Fruit fly (Drosophila melanogaster): ENCODE data around the gene ogre.

Gene ogre

dm6 chrX:7000444-7001134 is 9.5 kb upstream of the ogre start (continued):
- TF ChIP-seq CG10209 (GFP tag; optimal IDR thresholded peaks at IDR 0.05), result no peak
- peak in 1 of 2 experiments; percentile 13 for TF ChIP-seq chif (GFP tag; optimal IDR thresholded peaks at IDR 0.05)
- peak; percentile 8 for TF ChIP-seq CG1603 (tag; optimal IDR thresholded peaks at IDR 0.05)
- TF ChIP-seq CG7928 (GFP tag; optimal IDR thresholded peaks at IDR 0.05), result no peak
- no peak for TF ChIP-seq lab (GFP tag; optimal IDR thresholded peaks at IDR 0.05)
- TF ChIP-seq ro (GFP tag; IDR thresholded peaks at IDR 0.05), result no peak
- no peak for TF ChIP-seq CG6654 (GFP tag; optimal IDR thresholded peaks at IDR 0.05)
- no peak for TF ChIP-seq CG1647 (GFP tag; optimal IDR thresholded peaks at IDR 0.05)
- peak; percentile 50 for TF ChIP-seq Oli (tag; optimal IDR thresholded peaks at IDR 0.05)
- TF ChIP-seq Sry-δ (GFP tag; optimal IDR thresholded peaks at IDR 0.05), result peak; percentile 17
- TF ChIP-seq CG17829 (tag; optimal IDR thresholded peaks at IDR 0.05), result no peak
- TF ChIP-seq CG2199 (GFP tag; IDR thresholded peaks at IDR 0.05), result 0 out of 3 replicates have a peak, but pooled peaks have one; percentile 25
- no peak for TF ChIP-seq danr (GFP tag; IDR thresholded peaks at IDR 0.05)
- TF ChIP-seq gcm2 (GFP tag; optimal IDR thresholded peaks at IDR 0.05), result no peak
- TF ChIP-seq sisA (GFP tag; IDR thresholded peaks at IDR 0.05), result no peak
- no peak for TF ChIP-seq E2f1 (GFP tag; IDR thresholded peaks at IDR 0.05)
- TF ChIP-seq CG7786 (GFP tag; optimal IDR thresholded peaks at IDR 0.05), result no peak
- no peak for TF ChIP-seq CG15269 (tag; optimal IDR thresholded peaks at IDR 0.05)
- TF ChIP-seq CG30431 (GFP tag; optimal IDR thresholded peaks at IDR 0.05), result no peak
- peak; percentile 42 for TF ChIP-seq Hr3 (GFP tag; optimal IDR thresholded peaks at IDR 0.05)
- TF ChIP-seq gt (GFP tag; IDR thresholded peaks at IDR 0.05), result no peak
- TF ChIP-seq sr (GFP tag; IDR thresholded peaks at IDR 0.05), result no peak
- TF ChIP-seq tio (GFP tag; optimal IDR thresholded peaks at IDR 0.05), result peak; percentile 30
- TF ChIP-seq slou (GFP tag; optimal IDR thresholded peaks at IDR 0.05), result no peak
- TF ChIP-seq bcd (GFP tag; optimal IDR thresholded peaks at IDR 0.05), result peak; percentile 17
- no peak for TF ChIP-seq esg (GFP tag; conservative IDR thresholded peaks at IDR 0.05)
- no peak; the same call in 1 of the 2 replicates for TF ChIP-seq Adf1 (GFP tag; IDR thresholded peaks at IDR 0.05)
- no peak for TF ChIP-seq CG3838 (GFP tag; optimal IDR thresholded peaks at IDR 0.05)
- TF ChIP-seq zen (tag; optimal IDR thresholded peaks at IDR 0.05), result no peak

- TF ChIP-seq chinmo (GFP tag; IDR thresholded peaks at IDR 0.05; ENCODE audit: partially characterized antibody) (peak; percentile 92), wor (GFP tag; IDR thresholded peaks at IDR 0.05) (no peak), NFAT (GFP tag; IDR thresholded peaks at IDR 0.05) (peak; percentile 56; the same call in 1 of the 2 replicates), CG5245 (GFP tag; optimal IDR thresholded peaks at IDR 0.05) (no peak), CHES-1-like (GFP tag; optimal IDR thresholded peaks at IDR 0.05) (no peak), Trl (optimal IDR thresholded peaks at IDR 0.05) (peak; percentile 88 to 94), Trl (GFP tag; optimal IDR thresholded peaks at IDR 0.05) (peak; percentile 57), ci (GFP tag; IDR thresholded peaks at IDR 0.05) (peak; percentile 85), GATAe (GFP tag; conservative IDR thresholded peaks at IDR 0.05) (no peak), grn (GFP tag; optimal IDR thresholded peaks at IDR 0.05) (peak; percentile 8), pros (GFP tag; optimal IDR thresholded peaks at IDR 0.05) (peak; percentile 90), mld (GFP tag; IDR thresholded peaks at IDR 0.05; ENCODE audit: partially characterized antibody) (no peak), CG18764 (GFP tag; optimal IDR thresholded peaks at IDR 0.05) (no peak), Side (GFP tag; optimal IDR thresholded peaks at IDR 0.05) (peak; percentile 15), Asciz (GFP tag; optimal IDR thresholded peaks at IDR 0.05) (peak; percentile 41), sd (tag; optimal IDR thresholded peaks at IDR 0.05) (peak; percentile 54), ara (GFP tag; IDR thresholded peaks at IDR 0.05) (peak; percentile 15; the same call in 1 of the 2 replicates), CG11093 (GFP tag; IDR thresholded peaks at IDR 0.05) (no peak), CG2120 (GFP tag; optimal IDR thresholded peaks at IDR 0.05) (no peak), CG5180 (GFP tag; optimal IDR thresholded peaks at IDR 0.05) (peak; percentile 92), Lpt (GFP tag; optimal IDR thresholded peaks at IDR 0.05) (no peak), CG12104 (GFP tag; optimal IDR thresholded peaks at IDR 0.05) (no peak), Hey (tag; optimal IDR thresholded peaks at IDR 0.05) (peak; percentile 66), CG2116 (GFP tag; optimal IDR thresholded peaks at IDR 0.05) (no peak)
Observed at dm6 chrX:6998492-6998852, 7.4 kb upstream of the ogre start, which contains the start of gene Inx2. Inx2 (plus strand) TSS chrX:6998672.

All from whole organism, embryonic.